Fruit fly (Drosophila melanogaster): ENCODE results near the gene Rph.
A peak's percentile ranks its signal among the peaks of the same experiment; 100 is the strongest.

Rph gene

DNA sequence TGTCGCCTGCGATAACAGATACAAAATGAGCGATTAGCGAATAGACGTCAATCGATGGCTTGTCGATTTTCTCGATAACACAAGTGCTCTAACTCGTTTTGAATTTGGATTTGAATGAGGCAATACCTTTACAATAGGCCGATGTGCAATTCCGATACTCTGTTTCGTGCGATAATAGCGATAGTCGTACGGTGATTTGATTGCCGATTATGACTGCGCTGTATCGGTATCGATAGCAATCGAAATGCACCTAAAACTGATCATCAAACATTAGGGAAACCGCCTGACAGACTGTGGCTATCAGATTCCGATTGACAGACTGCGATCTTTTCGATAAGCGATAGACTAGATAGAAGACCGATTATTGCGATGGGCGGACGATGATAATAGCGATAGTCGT is 5.7 kb downstream of the Rph start (continued):
- TF ChIP-seq dpn (GFP tag; optimal IDR thresholded peaks at IDR 0.05) (no peak), Opbp (GFP tag; IDR thresholded peaks at IDR 0.05; ENCODE audit: partially characterized antibody) (peak; percentile 15; the same call in 1 of the 3 replicates), dysf (GFP tag; IDR thresholded peaks at IDR 0.05) (no peak), Dip3 (GFP tag; optimal IDR thresholded peaks at IDR 0.05) (no peak), CG7372 (GFP tag; IDR thresholded peaks at IDR 0.05) (no peak), hb (GFP tag; IDR thresholded peaks at IDR 0.05; ENCODE audit: partially characterized antibody) (peak; percentile 47; the same call in 1 of the 3 replicates), BEAF-32 (GFP tag; optimal IDR thresholded peaks at IDR 0.05) (peak; percentile 42), Hey (tag; optimal IDR thresholded peaks at IDR 0.05) (no peak), CG10462 (GFP tag; optimal IDR thresholded peaks at IDR 0.05) (no peak), CG3995 (GFP tag; optimal IDR thresholded peaks at IDR 0.05) (no peak), unc-4 (GFP tag; IDR thresholded peaks at IDR 0.05; ENCODE audit: partially characterized antibody) (peak; percentile 36; the same call in 1 of the 2 replicates), Sry-δ (GFP tag; optimal IDR thresholded peaks at IDR 0.05) (peak; percentile 29), h (optimal IDR thresholded peaks at IDR 0.05) (no peak), CG2712 (tag; optimal IDR thresholded peaks at IDR 0.05) (no peak), CG14441 (GFP tag; IDR thresholded peaks at IDR 0.05) (no peak), knrl (GFP tag; IDR thresholded peaks at IDR 0.05; ENCODE audit: partially characterized antibody) (peak; percentile 33; the same call in 1 of the 3 replicates), cato (GFP tag; optimal IDR thresholded peaks at IDR 0.05; ENCODE audit: borderline replicate concordance) (no peak), Scr (GFP tag; IDR thresholded peaks at IDR 0.05; ENCODE audit: partially characterized antibody) (peak; percentile 60), tll (GFP tag; optimal IDR thresholded peaks at IDR 0.05) (no peak), CG14860 (GFP tag; IDR thresholded peaks at IDR 0.05; ENCODE audit: partially characterized antibody) (peak; percentile 58), trem (tag; optimal IDR thresholded peaks at IDR 0.05) (no peak), Ets65A (GFP tag) (peak; percentile 46), hth (optimal IDR thresholded peaks at IDR 0.05) (no peak), toy (GFP tag; IDR thresholded peaks at IDR 0.05) (no peak), CG2116 (GFP tag; optimal IDR thresholded peaks at IDR 0.05) (peak; percentile 48), Fer1 (GFP tag; optimal IDR thresholded peaks at IDR 0.05) (no peak), Dref (GFP tag; IDR thresholded peaks at IDR 0.05) (peak; percentile 36; the same call in 1 of the 2 replicates), psq (GFP tag; optimal IDR thresholded peaks at IDR 0.05) (no peak), sqz (GFP tag; optimal IDR thresholded peaks at IDR 0.05) (no peak), Dip2 (GFP tag; IDR thresholded peaks at IDR 0.05) (no peak), Nf-YB (GFP tag; optimal IDR thresholded peaks at IDR 0.05) (no peak), nerfin-2 (GFP tag; IDR thresholded peaks at IDR 0.05; ENCODE audit: partially characterized antibody) (peak; percentile 64), vnd (GFP tag; IDR thresholded peaks at IDR 0.05; ENCODE audit: partially characterized antibody) (peak; percentile 45; the same call in 2 of the 3 replicates), CG3281 (GFP tag; optimal IDR thresholded peaks at IDR 0.05) (no peak), CG16813 (GFP tag; IDR thresholded peaks at IDR 0.05; ENCODE audit: partially characterized antibody) (peak; percentile 63), CG5245 (GFP tag; optimal IDR thresholded peaks at IDR 0.05) (no peak), chif (GFP tag; optimal IDR thresholded peaks at IDR 0.05) (no peak), CG8290 (GFP tag; optimal IDR thresholded peaks at IDR 0.05) (peak; percentile 80), CG8290 (tag; optimal IDR thresholded peaks at IDR 0.05) (peak in 1 of 2 experiments; percentile 1), tna (GFP tag; IDR thresholded peaks at IDR 0.05; ENCODE audit: partially characterized antibody) (0 out of 2 replicates have a peak, but pooled peaks have one; percentile 35), zen (tag; optimal IDR thresholded peaks at IDR 0.05) (peak; percentile 11), CG14050 (GFP tag; IDR thresholded peaks at IDR 0.05) (no peak)

Measured in whole organism, embryonic.